Worm (Caenorhabditis elegans) whole organism, early embryonic: ENCODE data around the gene srd-30.

Experiments
- B0310.2 ChIP-seq: sonication (generic microtip); optimal IDR thresholded peaks from 2 replicates; lab custom pipeline; 2016; ENCODE audit warnings: mild to moderate bottlenecking, missing genetic modification characterization, missing compliant biosample characterization
- F13C5.2 ChIP-seq: sonication (generic microtip); optimal IDR thresholded peaks from 2 replicates; lab custom pipeline; 2017; ENCODE audit warnings: mild to moderate bottlenecking, missing genetic modification characterization, inconsistent platforms, missing compliant biosample characterization
- aly-1 ChIP-seq: sonication (generic microtip); optimal IDR thresholded peaks from 2 replicates; lab custom pipeline; 2016; ENCODE audit warnings: missing genetic modification characterization, missing compliant biosample characterization
- ama-1 ChIP-seq: fragments of 150-350 bp; optimal IDR thresholded peaks from 2 replicates; lab custom pipeline; 2014
- ceh-13 ChIP-seq: fragments of 200-800 bp; sonication (Bioruptor generic); optimal IDR thresholded peaks from 2 replicates; lab custom pipeline; 2018; ENCODE audit warnings: mild to moderate bottlenecking, missing genetic modification characterization, missing compliant biosample characterization
- ceh-36 ChIP-seq: sonication (generic microtip); optimal IDR thresholded peaks from 2 replicates; lab custom pipeline; 2016; ENCODE audit warnings: missing genetic modification characterization, inconsistent platforms, missing compliant biosample characterization
- ets-7 ChIP-seq: sonication (generic microtip); optimal IDR thresholded peaks from 2 replicates; lab custom pipeline; 2016; ENCODE audit warnings: missing genotype, missing genetic modification characterization, missing compliant biosample characterization
- flt-1 ChIP-seq: fragments of 200-800 bp; sonication (Bioruptor generic); IDR thresholded peaks from 2 replicates; pipeline ENCODE4 v1.3.6; 2022; ENCODE audit warnings: missing genetic modification characterization, missing compliant biosample characterization
- hmbx-1 ChIP-seq: sonication (generic microtip); optimal IDR thresholded peaks from 2 replicates; lab custom pipeline; 2016; ENCODE audit warnings: mild to moderate bottlenecking, missing genetic modification characterization, missing compliant biosample characterization
- hmg-4 ChIP-seq: fragments of 200-800 bp; sonication (Bioruptor generic); optimal IDR thresholded peaks from 2 replicates; lab custom pipeline; 2018; ENCODE audit warnings: mild to moderate bottlenecking, missing genetic modification characterization, missing compliant biosample characterization
- hnd-1 ChIP-seq: sonication (generic microtip); optimal IDR thresholded peaks from 2 replicates; lab custom pipeline; 2016; ENCODE audit warnings: missing genetic modification characterization, missing compliant biosample characterization
- pes-1 ChIP-seq: fragments of 200-800 bp; sonication (Bioruptor generic); IDR thresholded peaks from 2 replicates; pipeline ENCODE4 v1.3.6; 2022; ENCODE audit warnings: missing genetic modification reagents, missing genetic modification characterization, missing compliant biosample characterization
- scrt-1 ChIP-seq: fragments of 200-800 bp; sonication (Bioruptor generic); IDR thresholded peaks from 2 replicates; pipeline ENCODE4 v1.3.6; 2022; ENCODE audit warnings: missing genetic modification characterization, missing compliant biosample characterization
- sea-1 ChIP-seq: fragments of 200-800 bp; sonication (Bioruptor generic); conservative IDR thresholded peaks from 2 replicates; pipeline ENCODE4 v1.3.6; 2022; ENCODE audit warnings: missing genetic modification characterization, missing compliant biosample characterization
- tbx-11 ChIP-seq: fragments of 200-800 bp; sonication (Bioruptor generic); IDR thresholded peaks from 2 replicates; pipeline ENCODE4 v1.3.6; 2022; ENCODE audit warnings: missing genetic modification characterization, missing compliant biosample characterization
- tbx-37 ChIP-seq: fragments of 200-800 bp; sonication (Bioruptor generic); conservative IDR thresholded peaks from 2 replicates; pipeline ENCODE4 v1.3.6; 2022; ENCODE audit warnings: missing genetic modification reagents, missing genetic modification characterization, missing compliant biosample characterization
- tra-4 ChIP-seq: sonication (generic microtip); optimal IDR thresholded peaks from 2 replicates; lab custom pipeline; 2017; ENCODE audit warnings: missing genetic modification characterization, missing compliant biosample characterization

srd-30 gene

ce11 chrV:7603404-7603803 lies 26.2 kb upstream of the srd-30 start, which contains the start of gene C50E3.11:
TSS of gene C50E3.11 (minus strand) at chrV:7603486.
- TF ChIP-seq ama-1 (no peak), tbx-11 (GFP tag; lab: Robert Waterston, UW) (no peak), hnd-1 (tag; lab: Kevin White, UChicago) (no peak), tra-4 (tag; lab: Kevin White, UChicago) (no peak), B0310.2 (no peak), tbx-37 (GFP tag; lab: Robert Waterston, UW) (no peak), scrt-1 (no peak), hmbx-1 (no peak), hmg-4 (GFP tag; lab: Kevin White, UChicago) (no peak), ceh-36 (tag; lab: Kevin White, UChicago) (no peak), F13C5.2 (tag; lab: Kevin White, UChicago) (no peak), ceh-13 (GFP tag; lab: Kevin White, UChicago) (no peak), sea-1 (GFP tag; lab: Robert Waterston, UW) (no peak), ets-7 (tag; lab: Kevin White, UChicago) (no peak), pes-1 (no peak), aly-1 (tag; lab: Kevin White, UChicago) (no peak), flt-1 (GFP tag; lab: Robert Waterston, UW) (no peak)

DNA sequence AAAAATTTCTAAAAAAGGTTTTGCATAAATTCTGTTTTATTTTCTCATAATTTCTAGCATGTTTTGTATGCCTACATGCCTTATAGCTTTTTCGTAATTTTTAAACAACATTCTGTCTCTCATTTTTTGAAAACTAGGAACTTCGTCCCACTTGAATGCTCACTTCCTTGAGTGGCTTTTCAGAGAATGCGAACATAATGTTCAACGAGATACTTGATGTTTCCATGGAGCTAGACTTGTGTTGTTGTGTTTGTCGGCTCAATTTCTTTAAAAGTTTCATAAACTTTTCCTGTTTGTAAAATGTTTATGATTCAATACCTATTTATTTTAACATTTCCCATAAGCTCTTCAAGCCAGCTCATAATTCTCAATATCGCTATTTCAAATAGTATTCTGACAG lies 24.7 kb upstream of the srd-30 start, which contains the start of gene clec-213:
Gene clec-213 (plus strand): TSS at position 301 of the 400 bp plus-strand sequence.
- TF ChIP-seq ceh-13 (GFP tag; lab: Kevin White, UChicago) (no peak), ama-1 (no peak), tra-4 (tag; lab: Kevin White, UChicago) (no peak), tbx-37 (GFP tag; lab: Robert Waterston, UW) (no peak), hmg-4 (GFP tag; lab: Kevin White, UChicago) (no peak), ets-7 (tag; lab: Kevin White, UChicago) (no peak), ceh-36 (tag; lab: Kevin White, UChicago) (no peak), aly-1 (tag; lab: Kevin White, UChicago) (no peak), hnd-1 (tag; lab: Kevin White, UChicago) (no peak), tbx-11 (GFP tag; lab: Robert Waterston, UW) (no peak), hmbx-1 (no peak), F13C5.2 (tag; lab: Kevin White, UChicago) (no peak), flt-1 (GFP tag; lab: Robert Waterston, UW) (no peak), sea-1 (GFP tag; lab: Robert Waterston, UW) (no peak), scrt-1 (no peak), pes-1 (no peak), B0310.2 (no peak)

DNA sequence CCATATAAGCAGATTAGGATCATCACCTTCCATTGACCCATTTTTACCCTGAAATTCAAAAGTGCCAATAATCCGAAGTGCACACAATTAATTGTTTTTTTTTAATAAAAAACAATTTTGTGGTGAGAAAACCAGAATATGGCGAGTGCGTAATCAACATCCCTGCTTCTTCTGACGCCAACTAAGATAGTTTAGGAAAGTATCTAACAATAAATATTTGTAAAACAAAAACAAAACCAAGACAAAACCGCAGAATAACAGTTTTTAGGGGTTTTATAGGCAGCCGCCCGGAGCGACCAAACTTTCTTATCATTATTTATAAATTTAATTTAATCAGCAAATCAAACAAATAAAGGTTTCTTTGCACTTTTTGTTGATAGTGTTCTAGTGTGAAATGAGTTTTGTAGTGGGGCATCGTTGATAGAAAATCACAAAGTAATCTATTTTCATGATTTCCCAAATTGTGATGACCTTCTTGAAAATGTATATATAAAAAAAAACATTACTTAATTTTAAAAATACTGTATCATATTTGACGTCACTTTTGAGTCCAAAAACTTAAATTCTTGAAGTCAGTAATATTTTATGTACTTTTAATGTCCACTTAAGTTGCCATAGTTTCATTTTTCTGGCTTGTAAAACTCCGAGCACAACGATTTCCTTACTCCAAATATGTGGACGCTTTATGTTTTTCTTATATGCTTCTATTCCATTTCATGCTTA lies 19.7 kb upstream of the srd-30 start, which contains the start of the genes folt-3 and clec-214:
Gene folt-3 (minus strand): TSS at position 51 of the 723 bp plus-strand sequence.
Gene clec-214 (plus strand): TSS at position 673 of the 723 bp plus-strand sequence.
- TF ChIP-seq hmg-4 (GFP tag; lab: Kevin White, UChicago) (no peak), flt-1 (GFP tag; lab: Robert Waterston, UW) (no peak), hnd-1 (tag; lab: Kevin White, UChicago) (no peak), ets-7 (tag; lab: Kevin White, UChicago) (no peak), tra-4 (tag; lab: Kevin White, UChicago) (no peak), hmbx-1 (no peak), scrt-1 (no peak), F13C5.2 (tag; lab: Kevin White, UChicago) (no peak), ceh-36 (tag; lab: Kevin White, UChicago) (no peak), ama-1 (no peak), aly-1 (tag; lab: Kevin White, UChicago) (no peak), ceh-13 (GFP tag; lab: Kevin White, UChicago) (no peak), tbx-37 (GFP tag; lab: Robert Waterston, UW) (no peak), tbx-11 (GFP tag; lab: Robert Waterston, UW) (no peak), B0310.2 (no peak), pes-1 (no peak), sea-1 (GFP tag; lab: Robert Waterston, UW) (no peak)

- no peak for TF ChIP-seq scrt-1
- TF ChIP-seq F13C5.2 (tag; lab: Kevin White, UChicago), result no peak
- TF ChIP-seq hmbx-1, result no peak
- TF ChIP-seq ceh-36 (tag; lab: Kevin White, UChicago), result no peak
- TF ChIP-seq tbx-37 (GFP tag; lab: Robert Waterston, UW), result no peak
- no peak for TF ChIP-seq hmg-4 (GFP tag; lab: Kevin White, UChicago)
- TF ChIP-seq pes-1, result no peak
- TF ChIP-seq ets-7 (tag; lab: Kevin White, UChicago), result no peak
- TF ChIP-seq ceh-13 (GFP tag; lab: Kevin White, UChicago), result no peak
- TF ChIP-seq B0310.2, result no peak
- TF ChIP-seq tra-4 (tag; lab: Kevin White, UChicago), result no peak
- no peak for TF ChIP-seq tbx-11 (GFP tag; lab: Robert Waterston, UW)
- TF ChIP-seq ama-1, result no peak
- TF ChIP-seq sea-1 (GFP tag; lab: Robert Waterston, UW), result no peak
- TF ChIP-seq aly-1 (tag; lab: Kevin White, UChicago), result no peak
Measured at ce11 chrV:7612044-7612443, 17.6 kb upstream of the srd-30 start, which contains the start of gene clec-215. TSS of gene clec-215 (plus strand) at chrV:7612344.

DNA sequence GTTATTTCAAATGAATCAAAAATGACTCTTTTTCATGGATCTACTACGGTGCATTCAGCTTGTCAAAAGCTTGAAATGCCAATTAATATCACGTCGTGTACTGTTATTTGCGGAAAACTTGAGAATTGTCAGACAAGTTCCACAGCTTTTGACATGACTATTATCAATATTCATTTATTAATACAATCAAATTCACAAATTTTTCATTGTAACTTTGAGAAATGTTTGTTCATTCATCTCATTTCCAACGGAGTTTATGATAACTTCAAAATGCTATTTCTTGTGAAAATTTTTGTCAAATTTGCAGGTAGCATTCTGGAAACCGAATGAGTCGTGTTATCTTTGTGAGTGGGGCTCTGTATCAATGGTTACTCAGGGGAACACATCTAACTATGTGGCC lies 11.5 kb upstream of the srd-30 start, which contains the start of gene C50E3.15:
Gene C50E3.15 (plus strand): TSS at position 301 of the 400 bp plus-strand sequence.
- TF ChIP-seq ceh-13 (GFP tag; lab: Kevin White, UChicago) (no peak), hmbx-1 (no peak), tra-4 (tag; lab: Kevin White, UChicago) (no peak), flt-1 (GFP tag; lab: Robert Waterston, UW) (no peak), pes-1 (no peak), aly-1 (tag; lab: Kevin White, UChicago) (no peak), ama-1 (no peak), ets-7 (tag; lab: Kevin White, UChicago) (no peak), hmg-4 (GFP tag; lab: Kevin White, UChicago) (no peak), B0310.2 (no peak), hnd-1 (tag; lab: Kevin White, UChicago) (no peak), sea-1 (GFP tag; lab: Robert Waterston, UW) (no peak), F13C5.2 (tag; lab: Kevin White, UChicago) (no peak), ceh-36 (tag; lab: Kevin White, UChicago) (no peak), scrt-1 (no peak), tbx-37 (GFP tag; lab: Robert Waterston, UW) (no peak)

DNA sequence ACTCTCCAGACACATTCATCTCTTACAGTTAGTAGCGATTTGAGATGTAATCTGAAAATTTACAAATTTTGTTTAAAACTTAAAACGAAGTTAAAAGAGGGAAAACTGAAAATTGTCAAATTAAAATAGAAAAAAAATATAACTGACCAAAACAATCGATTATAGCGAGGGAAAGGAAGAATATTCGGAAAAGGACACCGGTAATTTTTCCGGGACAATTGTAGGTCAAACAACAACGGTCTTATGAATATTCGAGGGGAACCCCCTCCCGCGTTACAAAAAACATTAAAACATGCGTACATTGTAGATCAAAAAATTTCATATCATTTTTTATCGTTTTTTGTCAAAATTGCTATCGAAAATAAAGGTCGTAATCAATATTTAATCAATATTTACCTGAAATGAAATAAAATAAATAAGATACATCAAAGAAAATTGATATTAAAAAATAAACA lies 7.6 kb upstream of the srd-30 start, which contains the start of gene C50E3.12:
Gene C50E3.12 (minus strand): TSS at position 51 of the 455 bp plus-strand sequence.
- TF ChIP-seq pes-1, result no peak
- TF ChIP-seq hmbx-1, result no peak
- no peak for TF ChIP-seq hnd-1 (tag; lab: Kevin White, UChicago)
- TF ChIP-seq flt-1 (GFP tag; lab: Robert Waterston, UW), result no peak
- no peak for TF ChIP-seq ama-1
- TF ChIP-seq tbx-37 (GFP tag; lab: Robert Waterston, UW), result no peak
- no peak for TF ChIP-seq ceh-13 (GFP tag; lab: Kevin White, UChicago)
- TF ChIP-seq sea-1 (GFP tag; lab: Robert Waterston, UW), result no peak
- no peak for TF ChIP-seq scrt-1
- no peak for TF ChIP-seq B0310.2
- no peak for TF ChIP-seq ceh-36 (tag; lab: Kevin White, UChicago)
- TF ChIP-seq ets-7 (tag; lab: Kevin White, UChicago), result no peak
- no peak for TF ChIP-seq tra-4 (tag; lab: Kevin White, UChicago)
